Worm (Caenorhabditis elegans): ENCODE results near the gene mlc-5.

The mlc-5 gene

ce11 chrIII:13672654-13673330 is 49.7 kb downstream of the mlc-5 start, which contains the start of gene aqp-11:
aqp-11 (plus strand) TSS chrIII:13673280.
- TF ChIP-seq nhr-28 (tag; optimal IDR thresholded peaks at IDR 0.05) (no peak), hlh-1 (tag; optimal IDR thresholded peaks at IDR 0.05) (peak; percentile 31), ham-2 (GFP tag; optimal IDR thresholded peaks at IDR 0.05) (no peak), nhr-237 (tag; optimal IDR thresholded peaks at IDR 0.05) (no peak), nhr-76 (tag; optimal IDR thresholded peaks at IDR 0.05) (no peak)

Data from whole organism, mixed stage, embryonic.